Worm (Caenorhabditis elegans) whole organism, L3 larva: ENCODE measurements around the gene srj-57.

Source experiments
- elt-3 ChIP-seq, 3 experiments: fragments of 150-350 bp in 1 of 3; sonication (generic microtip) in 2 of 3; optimal IDR thresholded peaks; 2 replicates in 2 of 3; 4 replicates in 1 of 3; lab custom pipeline; 2014 to 2017; ENCODE audit warnings: missing biosample characterization in 3 of 3, missing genetic modification characterization in 3 of 3
- eor-1 ChIP-seq, 2 experiments: fragments of 150-350 bp; optimal IDR thresholded peaks; 2 replicates each; lab custom pipeline; 2014 to 2018; ENCODE audit warnings: missing biosample characterization in 2 of 2, missing genetic modification characterization in 2 of 2
- lin-39 ChIP-seq: fragments of 150-350 bp; optimal IDR thresholded peaks from 2 replicates; lab custom pipeline; 2018; ENCODE audit warnings: missing biosample characterization, missing genetic modification reagents, missing genetic modification characterization
- nhr-11 ChIP-seq: fragments of 150-350 bp; optimal IDR thresholded peaks from 2 replicates; lab custom pipeline; 2014; ENCODE audit warnings: missing biosample characterization, missing genetic modification characterization
- nhr-43 ChIP-seq: sonication (generic microtip); optimal IDR thresholded peaks from 2 replicates; lab custom pipeline; 2016; ENCODE audit warnings: mild to moderate bottlenecking, missing genetic modification characterization, missing compliant biosample characterization; ENCODE audit not compliant: poor library complexity, severe bottlenecking
- nhr-77 ChIP-seq: fragments of 150-350 bp; optimal IDR thresholded peaks from 2 replicates; lab custom pipeline; 2014; ENCODE audit warnings: missing biosample characterization, missing genetic modification characterization
- pqm-1 ChIP-seq: fragments of 150-350 bp; optimal IDR thresholded peaks from 2 replicates; lab custom pipeline; 2017; ENCODE audit warnings: missing biosample characterization, missing genetic modification characterization, inconsistent platforms
- unc-62 ChIP-seq: fragments of 150-350 bp; sonication (generic microtip); optimal IDR thresholded peaks from 4 replicates; lab custom pipeline; 2014; ENCODE audit warnings: missing biosample characterization, missing genetic modification reagents, missing genetic modification characterization
- ztf-11 ChIP-seq: fragments of 150-350 bp; optimal IDR thresholded peaks from 2 replicates; lab custom pipeline; 2014; ENCODE audit warnings: missing biosample characterization, missing genetic modification characterization

DNA sequence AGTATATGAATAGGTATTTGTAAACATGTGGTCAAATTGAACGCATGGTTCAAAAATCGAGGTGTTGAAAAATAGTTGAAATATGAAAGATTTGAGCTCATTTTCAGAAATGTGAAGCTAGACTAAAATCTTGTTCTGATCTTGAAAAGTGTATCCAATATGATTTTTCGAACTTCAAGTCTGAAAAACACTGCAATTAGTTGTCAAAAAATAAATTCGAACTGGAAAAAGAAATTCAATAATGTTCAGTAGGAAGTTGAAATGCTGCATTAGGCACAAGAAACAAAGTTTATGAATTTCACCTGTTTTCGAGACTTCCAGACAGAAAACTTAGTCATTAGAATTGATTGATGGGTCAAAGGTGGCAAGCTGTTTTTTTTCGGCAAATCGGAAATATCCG is 6.1 kb upstream of the srj-57 start, which contains the start of gene srh-270:
- TF ChIP-seq nhr-11 (tag; lab: Kevin White, UChicago) (no peak), pqm-1 (no peak), elt-3 (tag; optimal IDR thresholded peaks at IDR 0.05; lab: Kevin White, UChicago) (no peak), nhr-43 (tag; lab: Kevin White, UChicago) (no peak), ztf-11 (tag; lab: Kevin White, UChicago) (no peak), nhr-77 (tag; lab: Kevin White, UChicago) (no peak), eor-1 (tag; optimal IDR thresholded peaks at IDR 0.05; lab: Kevin White, UChicago) (no peak), lin-39 (tag; lab: Kevin White, UChicago) (no peak), unc-62 (GFP tag; lab: Kevin White, UChicago) (no peak)
